Worm (Caenorhabditis elegans): ENCODE data around the gene elo-5.

Gene elo-5

DNA sequence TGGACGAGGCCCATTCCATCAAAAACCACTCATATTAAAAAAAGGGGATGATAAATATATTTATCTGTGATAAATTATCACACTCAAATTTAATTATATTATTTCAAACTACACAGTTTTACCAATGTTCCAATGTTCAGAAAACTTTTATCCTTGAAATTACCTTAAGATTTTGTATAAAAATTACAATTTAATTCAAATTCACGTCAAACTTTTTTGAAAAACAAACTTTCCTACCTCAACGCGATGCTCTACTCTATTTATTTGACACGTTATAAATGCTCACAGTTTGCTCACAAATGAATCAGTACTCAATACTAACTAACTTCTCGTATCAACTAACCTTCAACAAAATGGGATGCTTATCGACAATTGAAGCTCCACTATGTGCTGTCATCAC is 5.7 kb upstream of the elo-5 start, which contains the start of gene F41H10.1:
F41H10.1 (plus strand) TSS at position 301 of the 400 bp plus-strand sequence.
- TF ChIP-seq nhr-84 (tag; optimal IDR thresholded peaks at IDR 0.05) = no peak
- TF ChIP-seq pag-3 (tag; optimal IDR thresholded peaks at IDR 0.05; ENCODE audit: borderline replicate concordance, insufficient read depth) = no peak
- TF ChIP-seq F16B12.6 (tag; optimal IDR thresholded peaks at IDR 0.05) = no peak
- TF ChIP-seq lir-3 (tag; optimal IDR thresholded peaks at IDR 0.05; ENCODE audit: poor library complexity) = no peak
- TF ChIP-seq zag-1 (tag; optimal IDR thresholded peaks at IDR 0.05) = no peak
- TF ChIP-seq efl-3 (GFP tag; optimal IDR thresholded peaks at IDR 0.05) = no peak
- TF ChIP-seq lsy-2 (tag; optimal IDR thresholded peaks at IDR 0.05) = no peak
- TF ChIP-seq C34B4.2 (tag; optimal IDR thresholded peaks at IDR 0.05) = no peak
- TF ChIP-seq ceh-63 (GFP tag; optimal IDR thresholded peaks at IDR 0.05) = no peak
- no peak for TF ChIP-seq Y116A8C.19 (tag; optimal IDR thresholded peaks at IDR 0.05; ENCODE audit: borderline replicate concordance)
- TF ChIP-seq nhr-76 (tag; optimal IDR thresholded peaks at IDR 0.05) = no peak
- no peak for TF ChIP-seq mab-9 (GFP tag; IDR thresholded peaks at IDR 0.05)
- TF ChIP-seq ces-1 (GFP tag; optimal IDR thresholded peaks at IDR 0.05) = no peak
- no peak for TF ChIP-seq grh-1 (GFP tag; IDR thresholded peaks at IDR 0.05)
- no peak for TF ChIP-seq hlh-17 (GFP tag; optimal IDR thresholded peaks at IDR 0.05; ENCODE audit: borderline replicate concordance)
- TF ChIP-seq isw-1 (GFP tag; IDR thresholded peaks at IDR 0.05) = no peak
- TF ChIP-seq aha-1 (tag; optimal IDR thresholded peaks at IDR 0.05) = no peak

DNA sequence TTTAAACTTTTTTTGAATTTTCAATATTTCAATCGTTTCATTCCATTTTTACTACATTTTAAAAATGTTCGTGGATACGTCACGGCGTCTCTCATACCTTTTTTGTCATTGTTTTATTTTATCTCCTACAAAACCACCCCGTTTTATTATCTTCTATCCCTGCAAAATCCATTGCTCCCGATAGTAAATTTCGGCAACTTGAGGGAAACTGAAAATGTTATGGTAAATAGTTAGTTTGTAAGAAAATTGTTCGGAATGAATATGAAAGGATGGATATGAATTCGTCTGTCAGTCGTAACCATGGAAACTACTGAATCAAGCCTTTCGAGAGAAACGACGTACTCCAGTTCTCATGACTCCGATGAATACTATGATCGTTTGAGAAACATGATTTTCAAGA is 4.4 kb upstream of the elo-5 start, which contains the start of gene F41H10.2:
F41H10.2 (plus strand) TSS at position 301 of the 400 bp plus-strand sequence.
- TF ChIP-seq nhr-19 (GFP tag; conservative IDR thresholded peaks at IDR 0.05) (no peak), nhr-71 (tag; optimal IDR thresholded peaks at IDR 0.05) (no peak), F16B12.6 (tag; optimal IDR thresholded peaks at IDR 0.05) (no peak), egl-27 (tag; optimal IDR thresholded peaks at IDR 0.05) (no peak), efl-1 (optimal IDR thresholded peaks at IDR 0.05) (no peak), efl-1 (GFP tag; optimal IDR thresholded peaks at IDR 0.05 in 1 of 2) (peak in 1 of 2 experiments; percentile 82), nhr-85 (tag) (no peak), pax-3 (tag; optimal IDR thresholded peaks at IDR 0.05) (no peak)

DNA sequence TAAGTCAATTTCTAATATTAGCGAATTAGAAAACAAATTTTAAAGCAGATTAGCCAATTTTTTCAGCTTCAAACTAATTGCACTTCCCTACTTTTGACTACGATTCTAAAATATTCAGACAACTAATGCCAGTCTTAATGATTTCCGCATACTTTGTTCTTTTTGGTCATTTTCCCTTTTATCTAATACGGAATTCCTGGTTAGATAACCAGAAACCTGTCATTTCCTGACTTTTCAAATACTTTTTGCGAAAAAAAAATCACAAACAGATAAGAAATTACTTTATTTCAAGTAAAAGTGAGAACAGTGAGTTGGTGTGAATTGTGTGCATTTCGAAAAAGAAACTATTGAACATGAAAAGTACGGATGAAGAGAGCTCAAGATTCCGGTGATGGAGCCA is 3.2 kb upstream of the elo-5 start:
- no peak for TF ChIP-seq rnt-1 (tag; optimal IDR thresholded peaks at IDR 0.05)
- TF ChIP-seq Y116A8C.19 (tag; optimal IDR thresholded peaks at IDR 0.05; ENCODE audit: borderline replicate concordance) = no peak
- TF ChIP-seq tlp-1 (tag; optimal IDR thresholded peaks at IDR 0.05) = no peak
- peak; percentile 61 for TF ChIP-seq elt-2 (tag; optimal IDR thresholded peaks at IDR 0.05)
- no peak for TF ChIP-seq ces-1 (GFP tag; optimal IDR thresholded peaks at IDR 0.05)
- no peak for TF ChIP-seq lin-15B (tag; optimal IDR thresholded peaks at IDR 0.05)

DNA sequence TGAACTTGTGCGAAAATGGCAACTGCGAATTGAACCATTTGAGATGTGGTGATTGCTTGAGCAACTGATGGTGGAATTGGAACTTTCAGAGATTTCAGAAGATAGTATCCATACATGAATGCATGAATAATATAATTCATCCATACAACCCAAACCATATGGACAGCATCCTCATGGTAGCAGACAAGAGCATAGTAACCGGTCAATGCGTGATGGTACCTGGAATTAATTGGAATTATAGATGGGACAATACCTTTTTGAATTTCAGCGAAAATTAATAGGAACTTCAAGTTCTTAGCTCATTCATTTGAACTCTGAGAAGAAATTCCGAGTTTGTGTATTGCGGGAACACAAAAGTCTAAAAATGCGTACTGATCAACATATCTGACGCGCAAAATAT is 2.0 kb downstream of the elo-5 start:
- TF ChIP-seq nhr-77 (tag; optimal IDR thresholded peaks at IDR 0.05) (no peak), unc-86 (tag; optimal IDR thresholded peaks at IDR 0.05) (no peak), nhr-47 (tag; optimal IDR thresholded peaks at IDR 0.05) (no peak), xbp-1 (tag; optimal IDR thresholded peaks at IDR 0.05) (no peak)

DNA sequence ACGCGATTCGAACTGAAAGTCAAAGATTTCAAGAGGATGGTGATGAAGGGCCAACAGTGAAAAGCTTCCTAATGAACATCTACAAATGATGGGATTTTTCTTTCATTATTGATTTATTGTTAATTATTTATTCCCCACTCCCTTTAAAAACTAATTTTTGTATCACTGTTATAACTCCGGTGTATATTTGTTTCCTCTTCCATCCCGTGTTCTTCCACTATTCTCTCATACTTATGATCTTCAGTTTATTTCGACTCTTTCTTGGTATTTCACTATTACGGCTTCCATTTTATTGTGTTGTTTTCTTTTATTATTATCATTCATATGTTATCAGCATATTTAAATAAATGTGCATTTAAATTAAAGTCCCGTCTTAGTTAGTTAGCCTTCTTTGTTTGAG is 2.6 kb downstream of the elo-5 start:
- no peak for TF ChIP-seq snu-23 (GFP tag; optimal IDR thresholded peaks at IDR 0.05)
- no peak for TF ChIP-seq pqm-1 (tag; optimal IDR thresholded peaks at IDR 0.05)
- TF ChIP-seq nhr-20 (tag; optimal IDR thresholded peaks at IDR 0.05) = no peak
- no peak for TF ChIP-seq hlh-4 (tag; optimal IDR thresholded peaks at IDR 0.05)
- TF ChIP-seq ces-1 (GFP tag; optimal IDR thresholded peaks at IDR 0.05) = no peak
- no peak for TF ChIP-seq lin-13 (GFP tag; optimal IDR thresholded peaks at IDR 0.05)
- no peak for TF ChIP-seq lin-14 (GFP tag; optimal IDR thresholded peaks at IDR 0.05)
- TF ChIP-seq sup-37 (GFP tag; optimal IDR thresholded peaks at IDR 0.05) = no peak
- TF ChIP-seq isw-1 (GFP tag; IDR thresholded peaks at IDR 0.05) = no peak
- no peak for TF ChIP-seq mep-1 (tag; optimal IDR thresholded peaks at IDR 0.05)
- no peak for TF ChIP-seq snpc-4 (tag; optimal IDR thresholded peaks at IDR 0.05)
